Worm (Caenorhabditis elegans): ENCODE data around the gene F36G9.15.

F36G9.15 gene

ce11 chrV:16023559-16023958 is 35.6 kb upstream of the F36G9.15 start:
- TF ChIP-seq sea-2 (GFP tag; optimal IDR thresholded peaks at IDR 0.05): no peak
- no peak for TF ChIP-seq nhr-76 (tag; optimal IDR thresholded peaks at IDR 0.05)
- no peak for TF ChIP-seq elt-3 (tag; optimal IDR thresholded peaks at IDR 0.05)
- TF ChIP-seq fos-1 (tag; optimal IDR thresholded peaks at IDR 0.05): no peak
- no peak for TF ChIP-seq fkh-10 (GFP tag; optimal IDR thresholded peaks at IDR 0.05)
- no peak for TF ChIP-seq ceh-28 (tag; optimal IDR thresholded peaks at IDR 0.05)
- TF ChIP-seq elt-2 (tag; optimal IDR thresholded peaks at IDR 0.05): no peak
- no peak for TF ChIP-seq hmg-11 (tag; optimal IDR thresholded peaks at IDR 0.05)
- TF ChIP-seq egl-5 (tag; optimal IDR thresholded peaks at IDR 0.05): no peak

ce11 chrV:16023051-16023450 is 35.1 kb upstream of the F36G9.15 start, which contains the start of gene cwc-15:
TSS of gene cwc-15 (plus strand) at chrV:16023351.
- TF ChIP-seq daf-12 (tag; optimal IDR thresholded peaks at IDR 0.05) (no peak), ama-1 (optimal IDR thresholded peaks at IDR 0.05) (no peak), nhr-11 (tag; optimal IDR thresholded peaks at IDR 0.05) (no peak), nhr-76 (tag; optimal IDR thresholded peaks at IDR 0.05) (no peak), tbx-2 (tag; optimal IDR thresholded peaks at IDR 0.05) (no peak), lin-39 (tag; optimal IDR thresholded peaks at IDR 0.05) (no peak), mml-1 (tag; optimal IDR thresholded peaks at IDR 0.05) (no peak), lsy-12 (tag; optimal IDR thresholded peaks at IDR 0.05) (no peak), fos-1 (tag; optimal IDR thresholded peaks at IDR 0.05) (no peak), R02D3.7 (tag; optimal IDR thresholded peaks at IDR 0.05) (no peak), ceh-9 (tag; optimal IDR thresholded peaks at IDR 0.05) (no peak), nhr-77 (tag; optimal IDR thresholded peaks at IDR 0.05) (no peak), skn-1 (tag; optimal IDR thresholded peaks at IDR 0.05) (no peak), elt-1 (tag; optimal IDR thresholded peaks at IDR 0.05) (no peak), ceh-16 (tag; optimal IDR thresholded peaks at IDR 0.05) (no peak)

DNA sequence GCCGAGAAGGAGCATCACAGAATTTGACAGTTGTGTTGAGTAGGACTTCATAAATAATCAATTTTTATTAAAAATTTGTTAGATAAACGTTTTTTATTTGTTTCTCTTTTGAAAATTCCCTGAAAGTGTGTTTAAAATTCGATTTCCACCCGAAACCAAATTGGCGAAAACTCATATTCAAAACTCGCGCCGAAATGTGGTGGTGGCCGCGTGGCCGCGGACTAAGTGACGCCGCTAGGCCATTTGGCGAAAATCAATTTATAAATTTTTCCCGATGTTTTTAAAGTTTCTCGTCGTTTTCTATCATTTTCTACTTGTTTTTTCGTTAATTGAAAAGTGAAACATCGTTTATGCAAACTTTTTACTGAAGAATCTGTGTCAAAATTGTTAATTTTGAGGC is 34.6 kb upstream of the F36G9.15 start:
- TF ChIP-seq ceh-82 (tag; optimal IDR thresholded peaks at IDR 0.05) (no peak), nhr-23 (tag; optimal IDR thresholded peaks at IDR 0.05) (peak; percentile 6), nhr-43 (tag; optimal IDR thresholded peaks at IDR 0.05; ENCODE audit: poor library complexity, severe bottlenecking) (peak; percentile 57), eor-1 (tag; optimal IDR thresholded peaks at IDR 0.05) (no peak), nhr-76 (tag; optimal IDR thresholded peaks at IDR 0.05) (no peak), lin-39 (tag; optimal IDR thresholded peaks at IDR 0.05) (peak; percentile 0)

DNA sequence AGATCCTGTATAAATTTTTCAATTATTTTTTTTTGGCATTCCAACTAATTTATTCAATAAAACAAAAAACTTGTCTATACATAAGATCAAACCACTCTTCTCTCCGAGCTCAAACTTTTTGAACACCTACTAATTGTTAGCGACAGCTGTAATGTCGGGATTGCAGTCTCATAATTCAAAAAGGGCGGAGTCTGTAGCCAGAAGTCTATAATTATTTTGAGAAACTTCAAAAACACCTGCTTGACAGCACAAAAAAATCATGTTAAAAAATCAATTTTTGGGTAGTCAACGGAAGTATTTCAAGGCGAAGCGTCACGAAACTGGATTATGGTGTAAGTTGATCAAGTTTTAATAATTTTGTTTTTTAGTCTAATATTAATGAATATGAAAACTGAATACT is 32.1 kb upstream of the F36G9.15 start, which contains the start of gene srx-44:
srx-44 (plus strand) TSS at position 301 of the 400 bp plus-strand sequence.
- TF ChIP-seq tbx-2 (tag; optimal IDR thresholded peaks at IDR 0.05) (no peak), nhr-12 (tag; optimal IDR thresholded peaks at IDR 0.05) (no peak), ztf-4 (tag; optimal IDR thresholded peaks at IDR 0.05) (no peak), ceh-82 (tag; optimal IDR thresholded peaks at IDR 0.05) (no peak), nhr-23 (tag; optimal IDR thresholded peaks at IDR 0.05) (no peak), aly-2 (tag; optimal IDR thresholded peaks at IDR 0.05) (no peak), lsy-12 (tag; optimal IDR thresholded peaks at IDR 0.05) (no peak)

DNA sequence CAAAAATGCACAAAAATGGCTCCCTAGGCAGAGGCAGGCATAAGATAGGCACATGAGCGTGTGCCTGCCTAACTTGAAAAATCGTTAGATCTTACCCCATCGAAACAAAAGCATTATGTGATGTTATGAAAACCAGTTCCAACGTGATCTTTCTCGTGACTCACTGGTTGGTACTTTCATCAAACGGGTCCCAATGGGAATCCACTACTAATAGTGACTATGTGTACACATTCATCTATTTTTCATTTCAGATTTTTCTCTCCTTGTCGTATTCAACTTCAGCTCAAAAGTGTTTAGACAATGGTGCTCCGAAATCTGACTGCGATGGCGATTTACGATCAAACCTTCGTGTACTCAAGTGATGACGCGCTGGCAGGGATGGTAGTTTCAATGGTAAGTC is 29.7 kb upstream of the F36G9.15 start, which contains the start of gene srx-43:
srx-43 (plus strand) TSS at position 301 of the 400 bp plus-strand sequence.
- no peak for TF ChIP-seq elt-3 (tag; optimal IDR thresholded peaks at IDR 0.05)
- TF ChIP-seq ceh-28 (tag; optimal IDR thresholded peaks at IDR 0.05): no peak
- no peak for TF ChIP-seq skn-1 (tag; optimal IDR thresholded peaks at IDR 0.05)
- TF ChIP-seq mdl-1 (tag; optimal IDR thresholded peaks at IDR 0.05): no peak
- no peak for TF ChIP-seq mml-1 (tag; optimal IDR thresholded peaks at IDR 0.05)
- no peak for TF ChIP-seq nhr-25 (tag; optimal IDR thresholded peaks at IDR 0.05)
- TF ChIP-seq unc-62 (GFP tag; optimal IDR thresholded peaks at IDR 0.05): no peak
- TF ChIP-seq ztf-11 (tag; optimal IDR thresholded peaks at IDR 0.05): no peak
- no peak for TF ChIP-seq nhr-23 (tag; optimal IDR thresholded peaks at IDR 0.05)
- no peak for TF ChIP-seq nhr-77 (tag; optimal IDR thresholded peaks at IDR 0.05)
- TF ChIP-seq nhr-28 (tag; optimal IDR thresholded peaks at IDR 0.05): no peak
- TF ChIP-seq lsy-12 (tag; optimal IDR thresholded peaks at IDR 0.05): no peak
- TF ChIP-seq nfya-1 (tag; optimal IDR thresholded peaks at IDR 0.05; ENCODE audit: insufficient read depth): no peak
- TF ChIP-seq aly-2 (tag; optimal IDR thresholded peaks at IDR 0.05): no peak
- no peak for TF ChIP-seq ceh-9 (tag; optimal IDR thresholded peaks at IDR 0.05)
- TF ChIP-seq jun-1 (tag; optimal IDR thresholded peaks at IDR 0.05): no peak
- no peak for TF ChIP-seq zag-1 (tag; optimal IDR thresholded peaks at IDR 0.05)
